Worm (Caenorhabditis elegans) whole organism, L1 larva: ENCODE data around the gene decr-1.1.
A peak's percentile ranks its signal among the peaks of the same experiment; 100 is the strongest.

Experiments
- C04F5.9 ChIP-seq: sonication (generic microtip); optimal IDR thresholded peaks from 2 replicates; lab custom pipeline; 2016; ENCODE audit warnings: missing genetic modification characterization, missing compliant biosample characterization
- C16A3.4 ChIP-seq: fragments of 150-350 bp; optimal IDR thresholded peaks from 2 replicates; lab custom pipeline; 2014; ENCODE audit warnings: missing biosample characterization, missing genetic modification characterization
- aha-1 ChIP-seq: fragments of 150-350 bp; optimal IDR thresholded peaks from 2 replicates; lab custom pipeline; 2014; ENCODE audit warnings: missing biosample characterization, missing genetic modification characterization
- blmp-1 ChIP-seq: fragments of 150-350 bp; optimal IDR thresholded peaks from 2 replicates; lab custom pipeline; 2014; ENCODE audit warnings: missing biosample characterization, missing genetic modification characterization
- ceh-63 ChIP-seq: fragments of 200-800 bp; sonication (Bioruptor generic); optimal IDR thresholded peaks from 2 replicates; lab custom pipeline; 2018; ENCODE audit warnings: mild to moderate bottlenecking, missing genetic modification characterization, missing compliant biosample characterization
- ceh-88 ChIP-seq: fragments of 200-800 bp; sonication (Bioruptor generic); IDR thresholded peaks from 2 replicates; pipeline ENCODE4 v1.3.6; 2022; ENCODE audit warnings: missing genetic modification characterization, missing compliant biosample characterization
- ces-1 ChIP-seq: fragments of 150-350 bp; optimal IDR thresholded peaks from 2 replicates; lab custom pipeline; 2014; ENCODE audit warnings: missing biosample characterization, missing genetic modification reagents, missing genetic modification characterization
- efl-1 ChIP-seq, 4 experiments: fragments of 150-350 bp; optimal IDR thresholded peaks in 3 of 4; peaks in 1 of 4; 1 replicate in 1 of 4; 2 replicates in 3 of 4; lab custom pipeline; 2014; ENCODE audit warnings: missing biosample characterization in 2 of 4, missing genetic modification characterization in 2 of 4, missing genetic modification reagents in 2 of 4
- egl-13 ChIP-seq: sonication (generic microtip); optimal IDR thresholded peaks from 2 replicates; lab custom pipeline; 2016; ENCODE audit warnings: missing genotype, missing genetic modification reagents, missing genetic modification characterization, missing compliant biosample characterization
- egl-27 ChIP-seq, 2 experiments: fragments of 150-350 bp in 1 of 2; sonication (generic microtip); optimal IDR thresholded peaks; 3 replicates each; lab custom pipeline; 2017 to 2018; ENCODE audit warnings: missing biosample characterization in 2 of 2, missing genetic modification characterization in 2 of 2, missing genetic modification reagents in 2 of 2
- elt-2 ChIP-seq: sonication (generic microtip); optimal IDR thresholded peaks from 2 replicates; lab custom pipeline; 2016; ENCODE audit warnings: missing genetic modification characterization, mild to moderate bottlenecking, inconsistent platforms, missing compliant biosample characterization, missing genetic modification reagents
- elt-3 ChIP-seq, 6 experiments: fragments of 150-350 bp in 1 of 6; sonication (generic microtip); optimal IDR thresholded peaks; 2 replicates each; lab custom pipeline; 2017 to 2018; ENCODE audit warnings: missing biosample characterization in 6 of 6, missing genetic modification characterization in 6 of 6, inconsistent platforms in 1 of 6
- fkh-8 ChIP-seq: sonication (generic microtip); optimal IDR thresholded peaks from 2 replicates; lab custom pipeline; 2016; ENCODE audit warnings: mild to moderate bottlenecking, missing genetic modification characterization, missing compliant biosample characterization
- fos-1 ChIP-seq: fragments of 150-350 bp; optimal IDR thresholded peaks from 2 replicates; lab custom pipeline; 2014; ENCODE audit warnings: missing biosample characterization, missing genetic modification characterization
- hpl-2 ChIP-seq: fragments of 150-350 bp; optimal IDR thresholded peaks from 2 replicates; lab custom pipeline; 2014; ENCODE audit warnings: missing biosample characterization, missing genetic modification reagents, missing genetic modification characterization
- jun-1 ChIP-seq: fragments of 150-350 bp; optimal IDR thresholded peaks from 2 replicates; lab custom pipeline; 2014; ENCODE audit warnings: missing biosample characterization, missing genetic modification reagents, missing genetic modification characterization
- lin-14 ChIP-seq: fragments of 200-800 bp; sonication (Bioruptor generic); optimal IDR thresholded peaks from 2 replicates; lab custom pipeline; 2018; ENCODE audit warnings: mild to moderate bottlenecking, missing genetic modification characterization, moderate library complexity, missing compliant biosample characterization
- lin-35 ChIP-seq, 2 experiments: fragments of 150-350 bp; optimal IDR thresholded peaks; 2 replicates each; lab custom pipeline; 2014; ENCODE audit warnings: missing biosample characterization in 2 of 2, missing genetic modification characterization in 2 of 2, missing genetic modification reagents in 2 of 2
- lin-39 ChIP-seq: fragments of 150-350 bp; optimal IDR thresholded peaks from 2 replicates; lab custom pipeline; 2014; ENCODE audit warnings: missing biosample characterization, missing genetic modification reagents, missing genetic modification characterization
- lir-3 ChIP-seq: sonication (generic microtip); optimal IDR thresholded peaks from 2 replicates; lab custom pipeline; 2016; ENCODE audit warnings: mild to moderate bottlenecking, missing genetic modification characterization, moderate library complexity, missing compliant biosample characterization; ENCODE audit not compliant: poor library complexity
- lsy-2 ChIP-seq, 2 experiments: fragments of 150-350 bp; optimal IDR thresholded peaks; 2 replicates each; lab custom pipeline; 2014; ENCODE audit warnings: missing biosample characterization in 2 of 2, missing genetic modification characterization in 2 of 2
- nhr-20 ChIP-seq: sonication (generic microtip); optimal IDR thresholded peaks from 2 replicates; lab custom pipeline; 2016; ENCODE audit warnings: mild to moderate bottlenecking, missing genetic modification characterization, missing compliant biosample characterization
- nhr-237 ChIP-seq: fragments of 150-350 bp; optimal IDR thresholded peaks from 2 replicates; lab custom pipeline; 2014; ENCODE audit warnings: missing biosample characterization, missing genetic modification characterization
- nhr-28 ChIP-seq: fragments of 150-350 bp; optimal IDR thresholded peaks from 2 replicates; lab custom pipeline; 2014; ENCODE audit warnings: missing biosample characterization, missing genetic modification characterization
- nhr-85 ChIP-seq: sonication (generic microtip); peaks from one replicate; lab custom pipeline; 2016; ENCODE audit warnings: missing genetic modification characterization, inconsistent platforms, missing compliant biosample characterization
- nhr-90 ChIP-seq: sonication (generic microtip); optimal IDR thresholded peaks from 2 replicates; lab custom pipeline; 2016; ENCODE audit warnings: mild to moderate bottlenecking, missing genetic modification characterization, missing compliant biosample characterization; ENCODE audit not compliant: poor library complexity
- rnt-1 ChIP-seq: sonication (generic microtip); optimal IDR thresholded peaks from 2 replicates; lab custom pipeline; 2016; ENCODE audit warnings: mild to moderate bottlenecking, missing genetic modification characterization, moderate library complexity, missing compliant biosample characterization
- sup-37 ChIP-seq: fragments of 200-800 bp; sonication (Bioruptor generic); optimal IDR thresholded peaks from 2 replicates; lab custom pipeline; 2018; ENCODE audit warnings: mild to moderate bottlenecking, missing genetic modification characterization, missing compliant biosample characterization
- swsn-7 ChIP-seq: sonication (generic microtip); optimal IDR thresholded peaks from 2 replicates; lab custom pipeline; 2016; ENCODE audit warnings: missing genetic modification characterization, missing compliant biosample characterization
- tbx-2 ChIP-seq: sonication (generic microtip); optimal IDR thresholded peaks from 2 replicates; lab custom pipeline; 2016; ENCODE audit warnings: missing genetic modification characterization, missing compliant biosample characterization
- tlp-1 ChIP-seq: fragments of 150-350 bp; optimal IDR thresholded peaks from 2 replicates; lab custom pipeline; 2014; ENCODE audit warnings: missing biosample characterization, missing genetic modification characterization
- unc-130 ChIP-seq: fragments of 150-350 bp; optimal IDR thresholded peaks from 2 replicates; lab custom pipeline; 2017; ENCODE audit warnings: missing biosample characterization, missing genetic modification characterization, inconsistent platforms
- unc-30 ChIP-seq: sonication (generic microtip); optimal IDR thresholded peaks from 2 replicates; lab custom pipeline; 2017; ENCODE audit warnings: missing biosample characterization, missing genetic modification characterization
- unc-62 ChIP-seq: fragments of 150-350 bp; optimal IDR thresholded peaks from 2 replicates; lab custom pipeline; 2014; ENCODE audit warnings: missing biosample characterization, missing genetic modification reagents, missing genetic modification characterization
- unc-86 ChIP-seq: sonication (generic microtip); optimal IDR thresholded peaks from 2 replicates; lab custom pipeline; 2016; ENCODE audit warnings: missing genetic modification characterization, missing compliant biosample characterization
- zip-4 ChIP-seq: fragments of 200-800 bp; sonication (Bioruptor generic); optimal IDR thresholded peaks from 2 replicates; lab custom pipeline; 2018; ENCODE audit warnings: mild to moderate bottlenecking, missing genetic modification characterization, moderate library complexity, missing compliant biosample characterization
- ztf-11 ChIP-seq, 2 experiments: sonication (generic microtip); optimal IDR thresholded peaks; 2 replicates each; lab custom pipeline; 2016 to 2017; ENCODE audit warnings: missing genetic modification characterization in 2 of 2, missing biosample characterization in 1 of 2, missing compliant biosample characterization in 1 of 2

decr-1.1 gene

DNA sequence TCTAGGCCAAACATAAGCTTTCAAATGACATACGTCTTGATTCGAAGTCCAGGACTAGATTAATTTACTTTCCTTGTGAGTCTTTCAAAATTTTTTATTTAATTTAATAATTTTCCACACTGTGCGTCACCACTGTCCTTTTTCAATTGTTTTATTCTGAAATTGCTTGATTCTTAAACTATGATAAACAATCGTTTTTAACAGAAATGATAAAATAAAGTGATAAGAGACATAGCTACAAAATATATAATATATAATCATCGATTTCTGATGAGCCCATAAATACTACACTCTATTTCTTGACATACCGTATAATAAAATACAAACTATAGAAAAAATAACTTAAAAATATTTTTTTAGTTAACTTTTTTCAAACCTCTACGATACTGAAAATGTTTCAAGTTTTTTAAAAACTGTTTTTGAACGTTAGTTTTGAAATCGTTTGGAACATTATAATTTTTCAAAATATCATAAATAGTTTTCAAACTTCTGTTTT is 13.2 kb upstream of the decr-1.1 start, which contains the start of gene nas-24:
Gene nas-24 (plus strand): TSS at position 446 of the 496 bp plus-strand sequence.
- TF ChIP-seq tbx-2 (tag; lab: Kevin White, UChicago): no peak
- TF ChIP-seq elt-2 (tag; lab: Kevin White, UChicago): peak; percentile 23

DNA sequence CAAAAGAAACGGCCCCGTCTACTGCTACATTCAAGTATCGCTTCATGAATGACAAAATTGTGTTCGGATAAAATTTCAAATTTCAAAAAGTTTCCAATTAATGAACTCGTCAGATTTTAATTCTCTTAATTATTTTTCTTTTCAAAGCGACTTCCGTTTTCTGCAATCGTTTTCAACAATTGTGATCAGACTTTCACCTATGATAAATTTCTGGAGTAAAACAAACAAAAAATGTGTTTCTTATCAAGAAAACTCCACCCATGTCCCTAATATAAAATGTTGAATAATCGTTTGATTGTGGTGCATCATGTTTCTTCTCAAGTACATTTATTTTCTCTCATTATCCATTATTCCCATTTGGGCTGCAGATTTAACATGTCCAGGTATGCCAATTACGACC is 11.0 kb upstream of the decr-1.1 start, which contains the start of gene F20G2.5:
Gene F20G2.5 (plus strand): TSS at position 301 of the 400 bp plus-strand sequence.
- TF ChIP-seq hpl-2 (GFP tag; lab: Kevin White, UChicago): no peak
- TF ChIP-seq nhr-85 (tag; lab: Kevin White, UChicago): no peak
- no peak for TF ChIP-seq ceh-88 (GFP tag; lab: Robert Waterston, UW)
- TF ChIP-seq lin-39 (tag; lab: Kevin White, UChicago): no peak
- peak; percentile 22 for TF ChIP-seq elt-2 (tag; lab: Kevin White, UChicago)
- TF ChIP-seq tlp-1 (tag; lab: Kevin White, UChicago): no peak

DNA sequence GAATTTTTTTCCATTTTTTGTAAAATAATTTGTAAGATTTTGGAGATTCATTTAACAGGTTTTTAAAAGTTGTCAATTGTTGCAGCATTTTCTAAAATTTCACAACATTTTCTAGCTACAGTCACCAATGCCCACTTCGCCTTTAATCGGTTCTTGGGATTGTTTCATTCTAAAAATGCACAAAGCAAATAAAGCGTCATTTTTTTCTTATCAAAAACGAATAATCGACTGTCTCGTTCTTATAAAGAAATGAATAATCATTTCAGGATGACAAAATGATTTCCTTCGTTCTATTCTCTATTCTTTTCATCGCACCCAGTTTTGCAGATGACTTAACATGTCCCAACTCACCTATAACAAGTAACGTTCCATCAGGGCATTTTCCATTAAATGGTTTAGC is 6.7 kb upstream of the decr-1.1 start, which contains the start of gene F53C11.1:
Gene F53C11.1 (plus strand): TSS at position 268 of the 400 bp plus-strand sequence.
- TF ChIP-seq fkh-8 (tag; lab: Kevin White, UChicago) (no peak), elt-2 (tag; lab: Kevin White, UChicago) (peak; percentile 18), nhr-28 (tag; lab: Kevin White, UChicago) (no peak), egl-13 (no peak)
- TF ChIP-seq, all 84 proteins: peak for 1

DNA sequence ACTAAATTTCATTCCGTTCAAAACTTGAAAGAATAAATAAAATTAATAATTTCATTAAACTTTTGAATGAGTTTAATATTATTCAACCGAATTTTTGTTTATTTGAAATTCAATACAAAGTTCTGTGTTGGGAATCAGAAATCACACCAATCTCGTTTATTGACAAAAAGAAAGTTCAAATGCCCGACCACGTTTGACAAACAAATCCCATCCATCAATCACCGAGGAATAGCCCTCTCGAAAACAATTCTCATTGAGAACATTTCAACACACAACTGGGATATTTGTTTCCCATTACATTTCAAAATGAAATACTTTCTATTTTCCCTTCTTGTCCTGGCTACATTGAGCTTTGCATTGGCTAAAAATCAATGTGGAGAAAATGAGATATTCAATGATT is 4.3 kb upstream of the decr-1.1 start, which contains the start of gene F53C11.9:
Gene F53C11.9 (plus strand): TSS at position 159 of the 400 bp plus-strand sequence.
- peak; percentile 25 for TF ChIP-seq rnt-1 (tag; lab: Kevin White, UChicago)
- no peak for TF ChIP-seq C04F5.9
- no peak for TF ChIP-seq C16A3.4 (tag; lab: Kevin White, UChicago)
- TF ChIP-seq fkh-8 (tag; lab: Kevin White, UChicago): no peak
- TF ChIP-seq elt-3 (tag; optimal IDR thresholded peaks at IDR 0.05; lab: Kevin White, UChicago): no peak
- peak; percentile 32 for TF ChIP-seq blmp-1 (tag; lab: Kevin White, UChicago)
- TF ChIP-seq sup-37 (GFP tag; lab: Kevin White, UChicago): no peak
- no peak for TF ChIP-seq zip-4 (GFP tag; lab: Kevin White, UChicago)

DNA sequence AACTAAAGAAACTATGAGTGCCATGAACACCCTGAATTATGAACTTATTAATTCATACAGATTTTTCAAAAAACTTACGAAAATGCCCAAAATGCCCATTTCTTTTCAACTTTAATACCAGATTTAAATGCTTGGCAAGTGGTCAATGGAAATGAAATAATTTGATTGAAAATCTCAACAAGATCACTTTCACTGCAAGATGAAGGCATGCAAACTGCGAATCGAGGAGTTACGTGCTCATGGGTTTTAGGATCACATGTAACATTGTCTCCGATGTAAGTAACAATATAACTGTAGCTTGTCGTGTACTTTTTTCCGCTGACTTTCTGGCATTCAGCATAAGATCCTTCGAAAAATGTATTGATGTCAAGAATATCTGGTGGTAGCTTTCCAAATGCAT is 1.3 kb upstream of the decr-1.1 start:
- no peak for TF ChIP-seq swsn-7 (tag; lab: Kevin White, UChicago)
- TF ChIP-seq lin-35 (GFP tag; optimal IDR thresholded peaks at IDR 0.05; lab: Kevin White, UChicago): no peak
- TF ChIP-seq efl-1 (optimal IDR thresholded peaks at IDR 0.05; lab: Kevin White, UChicago): no peak
- TF ChIP-seq efl-1 (GFP tag; optimal IDR thresholded peaks at IDR 0.05 in 1 of 2; lab: Kevin White, UChicago): peak in 1 of 2 experiments; percentile 84
- no peak for TF ChIP-seq C16A3.4 (tag; lab: Kevin White, UChicago)

DNA sequence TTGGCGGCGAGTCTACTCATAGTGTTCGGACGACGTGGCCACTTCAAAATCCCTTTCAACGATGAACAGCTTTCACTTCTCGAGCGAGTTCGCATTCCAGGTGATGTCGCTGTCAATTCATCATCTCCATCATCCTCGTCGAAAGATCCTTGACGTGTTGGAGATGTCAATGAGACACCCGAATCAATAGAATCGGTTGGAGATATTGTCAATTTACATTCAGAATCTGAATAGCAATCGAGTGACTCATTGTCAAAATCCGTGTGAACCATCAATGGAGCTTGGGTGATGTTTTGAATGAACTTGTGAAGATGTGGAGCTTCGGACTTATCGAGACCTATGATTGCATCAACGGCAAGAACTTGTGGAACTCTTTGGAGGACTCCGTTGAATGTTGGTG is 3.6 kb downstream of the decr-1.1 start:
- TF ChIP-seq nhr-20 (tag; lab: Kevin White, UChicago): no peak
- TF ChIP-seq nhr-85 (tag; lab: Kevin White, UChicago): peak; percentile 53

DNA sequence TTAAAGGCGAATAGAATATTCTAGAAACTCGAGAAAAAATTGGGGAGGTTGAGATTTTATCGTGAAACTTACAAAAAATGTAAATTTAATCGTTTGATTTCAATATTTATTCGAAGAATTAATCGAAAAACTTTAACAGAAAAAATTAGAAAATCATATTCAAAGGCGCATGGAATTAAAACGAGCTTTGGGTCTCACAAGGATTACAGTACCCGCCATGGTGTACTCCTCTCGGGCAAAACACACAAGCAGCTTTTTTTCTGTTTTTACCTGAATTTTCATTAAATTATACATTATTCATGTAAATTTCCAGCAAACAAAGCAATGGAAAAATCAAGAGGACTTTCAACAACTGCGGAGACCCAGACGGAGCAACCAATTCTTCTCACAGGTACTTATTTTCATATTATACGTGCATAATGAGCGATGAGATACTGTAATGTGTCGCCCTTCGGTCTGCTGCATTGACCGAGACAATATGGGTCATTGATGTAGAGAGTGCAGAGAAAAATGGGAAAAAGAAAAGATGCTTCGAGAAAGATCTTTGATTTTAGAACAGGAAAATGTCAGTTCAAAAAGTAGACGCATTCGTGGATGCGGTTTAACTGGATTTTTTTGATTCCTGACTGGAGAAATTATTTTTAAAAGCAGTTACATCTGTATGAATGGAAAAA is 5.2 kb downstream of the decr-1.1 start, which contains the start of the genes F53C11.4 and F53C11.5:
Gene F53C11.4 (minus strand): TSS at position 128 of the 674 bp plus-strand sequence.
Gene F53C11.5 (plus strand): TSS at position 325 of the 674 bp plus-strand sequence.
- TF ChIP-seq unc-130 (tag; lab: Kevin White, UChicago): no peak
- peak in 1 of 2 experiments; percentile 23 for TF ChIP-seq ztf-11 (tag; optimal IDR thresholded peaks at IDR 0.05; lab: Kevin White, UChicago)
- TF ChIP-seq rnt-1 (tag; lab: Kevin White, UChicago): peak; percentile 34
- TF ChIP-seq ces-1 (GFP tag; lab: Kevin White, UChicago): no peak
- no peak for TF ChIP-seq lin-14 (GFP tag; lab: Kevin White, UChicago)
- TF ChIP-seq unc-62 (GFP tag; lab: Kevin White, UChicago): no peak
- TF ChIP-seq blmp-1 (tag; lab: Kevin White, UChicago): peak; percentile 63
- TF ChIP-seq nhr-237 (tag; lab: Kevin White, UChicago): no peak
- no peak for TF ChIP-seq ceh-63 (GFP tag; lab: Kevin White, UChicago)
- peak; percentile 30 for TF ChIP-seq jun-1 (tag; lab: Kevin White, UChicago)
- TF ChIP-seq unc-30 (tag; lab: Kevin White, UChicago): no peak
- peak; percentile 20 for TF ChIP-seq elt-2 (tag; lab: Kevin White, UChicago)
- TF ChIP-seq lsy-2 (tag; optimal IDR thresholded peaks at IDR 0.05; lab: Kevin White, UChicago): peak; percentile 53 to 81
- TF ChIP-seq egl-27 (tag; optimal IDR thresholded peaks at IDR 0.05; lab: Kevin White, UChicago): no peak
- TF ChIP-seq fos-1: no peak
- TF ChIP-seq unc-86: peak; percentile 2
- TF ChIP-seq lir-3 (tag; lab: Kevin White, UChicago): peak; percentile 15
- no peak for TF ChIP-seq nhr-90 (tag; lab: Kevin White, UChicago)
- no peak for TF ChIP-seq aha-1 (tag; lab: Kevin White, UChicago)
